Worm (Caenorhabditis elegans) whole organism, L4 larva: ENCODE data around the gene ric-4.

ENCODE experiments used
- F44E2.7 ChIP-seq: fragments of 200-800 bp; sonication (Bioruptor generic); IDR thresholded peaks from 2 replicates; pipeline ENCODE4 v2.1.2; 2022; ENCODE audit warnings: missing genetic modification characterization, missing compliant biosample characterization
- T20F7.1 ChIP-seq: fragments of 200-800 bp; sonication (Bioruptor generic); optimal IDR thresholded peaks from 2 replicates; lab custom pipeline; 2018; ENCODE audit warnings: mild to moderate bottlenecking, missing genetic modification characterization, missing compliant biosample characterization
- T26A8.4 ChIP-seq: fragments of 200-800 bp; sonication (Bioruptor generic); IDR thresholded peaks from 2 replicates; pipeline ENCODE4 v1.3.6; 2022; ENCODE audit warnings: missing genetic modification characterization, missing compliant biosample characterization
- Y5F2A.4 ChIP-seq: fragments of 200-800 bp; sonication (Bioruptor generic); optimal IDR thresholded peaks from 2 replicates; lab custom pipeline; 2018; ENCODE audit warnings: mild to moderate bottlenecking, missing genetic modification characterization, missing compliant biosample characterization
- aly-2 ChIP-seq: sonication (generic microtip); optimal IDR thresholded peaks from 2 replicates; lab custom pipeline; 2018; ENCODE audit warnings: missing biosample characterization, missing genetic modification characterization
- ama-1 ChIP-seq: fragments of 150-350 bp; optimal IDR thresholded peaks from 2 replicates; lab custom pipeline; 2014; ENCODE audit warnings: inconsistent platforms, mixed read lengths
- ceh-44 ChIP-seq: fragments of 200-800 bp; sonication (Bioruptor generic); IDR thresholded peaks from 2 replicates; pipeline ENCODE4 v1.3.6; 2022; ENCODE audit warnings: missing genetic modification reagents, missing genetic modification characterization, missing compliant biosample characterization
- daf-16 ChIP-seq, 3 experiments: sonication (generic microtip); optimal IDR thresholded peaks; 2 replicates each; lab custom pipeline; 2016 to 2017; ENCODE audit warnings: missing genetic modification characterization in 3 of 3, missing genetic modification reagents in 3 of 3, mild to moderate bottlenecking in 2 of 3, missing compliant biosample characterization in 2 of 3, missing biosample characterization in 1 of 3, moderate library complexity in 1 of 3
- egl-27 ChIP-seq: sonication (generic microtip); optimal IDR thresholded peaks from 3 replicates; lab custom pipeline; 2017; ENCODE audit warnings: missing biosample characterization, missing genetic modification reagents, missing genetic modification characterization
- fkh-10 ChIP-seq: fragments of 150-350 bp; optimal IDR thresholded peaks from 2 replicates; lab custom pipeline; 2014; ENCODE audit warnings: missing biosample characterization, missing genetic modification reagents, missing genetic modification characterization
- gei-8 ChIP-seq: fragments of 200-800 bp; sonication (Bioruptor generic); optimal IDR thresholded peaks from 2 replicates; lab custom pipeline; 2018; ENCODE audit warnings: mild to moderate bottlenecking, missing genetic modification characterization, missing compliant biosample characterization
- hmg-1.1 ChIP-seq: fragments of 200-800 bp; sonication (Bioruptor generic); IDR thresholded peaks from 2 replicates; pipeline ENCODE4 v1.3.6; 2022; ENCODE audit warnings: missing genetic modification reagents, missing genetic modification characterization, missing compliant biosample characterization
- jun-1 ChIP-seq: fragments of 150-350 bp; optimal IDR thresholded peaks from 2 replicates; lab custom pipeline; 2014; ENCODE audit warnings: missing biosample characterization, missing genetic modification reagents, missing genetic modification characterization
- lin-1 ChIP-seq: fragments of 200-800 bp; sonication (Bioruptor generic); IDR thresholded peaks from 2 replicates; pipeline ENCODE4 v1.3.6; 2022; ENCODE audit warnings: missing genetic modification reagents, missing genetic modification characterization, missing compliant biosample characterization
- lin-15B ChIP-seq: fragments of 150-350 bp; sonication (generic microtip); optimal IDR thresholded peaks from 3 replicates; lab custom pipeline; 2014; ENCODE audit warnings: missing biosample characterization, missing genetic modification characterization
- lir-3 ChIP-seq: sonication (generic microtip); optimal IDR thresholded peaks from 2 replicates; lab custom pipeline; 2016; ENCODE audit warnings: mild to moderate bottlenecking, missing genetic modification characterization, missing compliant biosample characterization
- madf-9 ChIP-seq: fragments of 200-800 bp; sonication (Bioruptor generic); conservative IDR thresholded peaks from 2 replicates; pipeline ENCODE4 v1.3.6; 2022; ENCODE audit warnings: missing genetic modification reagents, missing genetic modification characterization, missing compliant biosample characterization
- mep-1 ChIP-seq: fragments of 150-350 bp; sonication (generic microtip); optimal IDR thresholded peaks from 3 replicates; lab custom pipeline; 2014; ENCODE audit warnings: missing biosample characterization, missing genetic modification characterization
- mxl-2 ChIP-seq: fragments of 200-800 bp; sonication (Bioruptor generic); conservative IDR thresholded peaks from 2 replicates; pipeline ENCODE4 v1.3.6; 2022; ENCODE audit warnings: missing genetic modification reagents, missing genetic modification characterization, missing compliant biosample characterization
- mxl-3 ChIP-seq: fragments of 200-800 bp; sonication (Bioruptor generic); optimal IDR thresholded peaks from 2 replicates; lab custom pipeline; 2018; ENCODE audit warnings: mild to moderate bottlenecking, missing genetic modification characterization, missing compliant biosample characterization
- nhr-11 ChIP-seq: fragments of 150-350 bp; optimal IDR thresholded peaks from 2 replicates; lab custom pipeline; 2014; ENCODE audit warnings: missing biosample characterization, missing genetic modification characterization
- nhr-111 ChIP-seq: fragments of 200-800 bp; sonication (Bioruptor generic); optimal IDR thresholded peaks from 2 replicates; lab custom pipeline; 2018; ENCODE audit warnings: mild to moderate bottlenecking, missing genetic modification characterization, missing compliant biosample characterization
- nhr-25 ChIP-seq: sonication (generic microtip); optimal IDR thresholded peaks from 2 replicates; lab custom pipeline; 2017; ENCODE audit warnings: missing genetic modification characterization, mild to moderate bottlenecking, missing compliant biosample characterization, antibody characterized with exemption, moderate library complexity, borderline replicate concordance; ENCODE audit not compliant: insufficient read depth
- nhr-28 ChIP-seq: fragments of 150-350 bp; optimal IDR thresholded peaks from 2 replicates; lab custom pipeline; 2014; ENCODE audit warnings: missing biosample characterization, missing genetic modification characterization
- nhr-42 ChIP-seq: fragments of 200-800 bp; sonication (Bioruptor generic); IDR thresholded peaks from 2 replicates; pipeline ENCODE4 v1.3.6; 2022; ENCODE audit warnings: missing genetic modification characterization, missing compliant biosample characterization
- nhr-6 ChIP-seq: fragments of 150-350 bp; optimal IDR thresholded peaks from 2 replicates; lab custom pipeline; 2014; ENCODE audit warnings: missing biosample characterization, missing genetic modification characterization
- pqm-1 ChIP-seq: sonication (generic microtip); optimal IDR thresholded peaks from 2 replicates; lab custom pipeline; 2017; ENCODE audit warnings: missing biosample characterization, missing genetic modification characterization
- sdz-12 ChIP-seq: fragments of 200-800 bp; sonication (Bioruptor generic); optimal IDR thresholded peaks from 2 replicates; lab custom pipeline; 2018; ENCODE audit warnings: mild to moderate bottlenecking, missing genetic modification characterization, missing compliant biosample characterization
- tag-97 ChIP-seq: fragments of 200-800 bp; sonication (Bioruptor generic); IDR thresholded peaks from 2 replicates; pipeline ENCODE4 v1.3.6; 2022; ENCODE audit warnings: missing genetic modification characterization, missing compliant biosample characterization
- unc-39 ChIP-seq: sonication (generic microtip); optimal IDR thresholded peaks from 2 replicates; lab custom pipeline; 2017; ENCODE audit warnings: missing biosample characterization, missing genetic modification characterization
- zag-1 ChIP-seq: fragments of 150-350 bp; optimal IDR thresholded peaks from 2 replicates; lab custom pipeline; 2014; ENCODE audit warnings: missing biosample characterization, missing genetic modification characterization
- ztf-7 ChIP-seq: fragments of 150-350 bp; optimal IDR thresholded peaks from 2 replicates; lab custom pipeline; 2014; ENCODE audit warnings: missing biosample characterization, missing genetic modification characterization

Gene ric-4

ce11 chrV:10225610-10226009 is 44.5 kb downstream of the ric-4 start, which contains the start of gene daf-36:
Gene daf-36 (minus strand): TSS chrV:10225710.
- TF ChIP-seq sdz-12 (no peak), nhr-28 (tag; lab: Kevin White, UChicago) (peak; percentile 39)

DNA sequence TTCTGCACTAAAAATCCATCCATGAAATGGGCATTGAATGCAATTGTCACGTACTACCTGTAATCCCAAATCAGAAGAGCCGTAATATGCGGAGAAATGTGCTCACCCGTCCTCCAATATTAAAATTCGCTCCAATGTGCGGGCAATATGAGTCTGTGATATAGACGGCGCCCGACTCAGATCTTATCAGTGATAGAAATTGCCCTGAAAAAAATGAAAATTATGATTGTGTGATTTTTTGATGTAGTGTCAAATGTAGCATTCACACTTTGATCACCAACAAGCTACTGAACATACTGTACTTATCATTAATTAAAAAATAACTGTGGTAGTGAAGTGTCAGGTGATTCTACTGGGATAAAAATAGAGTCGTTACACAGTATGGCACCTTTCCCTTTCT is 45.5 kb downstream of the ric-4 start:
- TF ChIP-seq pqm-1 = peak; percentile 73
- no peak for TF ChIP-seq hmg-1.1 (GFP tag; lab: Robert Waterston, UW)
- TF ChIP-seq jun-1 (tag; lab: Kevin White, UChicago) = no peak
- peak; percentile 76 for TF ChIP-seq nhr-28 (tag; lab: Kevin White, UChicago)

ce11 chrV:10222007-10222406 is 48.1 kb downstream of the ric-4 start, which contains the start of gene C12D8.20:
Gene C12D8.20 (plus strand): TSS chrV:10222307.
- no peak for TF ChIP-seq sdz-12
- no peak for TF ChIP-seq F44E2.7 (GFP tag; lab: Robert Waterston, UW)
- TF ChIP-seq nhr-42 (GFP tag; lab: Robert Waterston, UW) = no peak
- TF ChIP-seq unc-39 (tag; lab: Kevin White, UChicago) = no peak
- TF ChIP-seq mep-1 (tag; lab: Kevin White, UChicago) = no peak

ce11 chrV:10221317-10221716 is 48.8 kb downstream of the ric-4 start, which contains the start of the genes fipr-5 and fipr-9:
Gene fipr-5 (minus strand): TSS chrV:10221417.
Gene fipr-9 (plus strand): TSS chrV:10221662.
- TF ChIP-seq lin-1 (GFP tag; lab: Robert Waterston, UW) (no peak), aly-2 (tag; lab: Kevin White, UChicago) (no peak), ama-1 (lab: Kevin White, UChicago) (no peak), mxl-2 (GFP tag; lab: Robert Waterston, UW) (no peak), madf-9 (GFP tag; lab: Robert Waterston, UW) (no peak), T20F7.1 (GFP tag; lab: Kevin White, UChicago) (no peak), nhr-111 (GFP tag; lab: Kevin White, UChicago) (no peak), hmg-1.1 (GFP tag; lab: Robert Waterston, UW) (no peak), gei-8 (GFP tag; lab: Kevin White, UChicago) (no peak), egl-27 (tag; lab: Kevin White, UChicago) (no peak)

DNA sequence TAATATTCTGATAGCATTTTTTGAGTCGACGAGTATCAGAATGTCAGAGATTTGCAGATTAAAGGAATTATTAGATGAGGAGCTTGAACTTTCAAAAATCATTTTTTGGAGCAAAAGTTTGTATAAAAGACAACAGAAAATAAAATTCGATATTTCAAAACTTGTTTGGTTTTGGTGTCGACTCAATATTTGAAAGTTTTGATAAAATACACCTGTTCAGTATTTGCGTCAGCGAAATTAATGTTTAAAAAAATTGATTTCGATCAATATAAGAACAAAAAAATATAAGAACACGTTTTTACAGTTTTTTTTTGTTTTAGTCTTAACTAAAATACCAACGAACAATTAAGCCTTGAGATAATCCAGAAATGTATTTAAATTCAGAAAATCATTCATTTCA is 49.5 kb downstream of the ric-4 start, which contains the start of gene C12D8.13:
C12D8.13 (minus strand) TSS at position 101 of the 400 bp plus-strand sequence.
- no peak for TF ChIP-seq T26A8.4 (GFP tag; lab: Robert Waterston, UW)
- no peak for TF ChIP-seq gei-8 (GFP tag; lab: Kevin White, UChicago)
- no peak for TF ChIP-seq ceh-44 (GFP tag; lab: Robert Waterston, UW)
- TF ChIP-seq mxl-3 (GFP tag; lab: Kevin White, UChicago) = no peak
- TF ChIP-seq nhr-25 (tag; lab: Kevin White, UChicago) = no peak
- TF ChIP-seq tag-97 (GFP tag; lab: Robert Waterston, UW) = no peak
- no peak for TF ChIP-seq lir-3
- TF ChIP-seq pqm-1 = no peak
- TF ChIP-seq fkh-10 (GFP tag; lab: Kevin White, UChicago) = no peak
- TF ChIP-seq lin-15B (tag; lab: Kevin White, UChicago) = no peak
- no peak for TF ChIP-seq nhr-11

DNA sequence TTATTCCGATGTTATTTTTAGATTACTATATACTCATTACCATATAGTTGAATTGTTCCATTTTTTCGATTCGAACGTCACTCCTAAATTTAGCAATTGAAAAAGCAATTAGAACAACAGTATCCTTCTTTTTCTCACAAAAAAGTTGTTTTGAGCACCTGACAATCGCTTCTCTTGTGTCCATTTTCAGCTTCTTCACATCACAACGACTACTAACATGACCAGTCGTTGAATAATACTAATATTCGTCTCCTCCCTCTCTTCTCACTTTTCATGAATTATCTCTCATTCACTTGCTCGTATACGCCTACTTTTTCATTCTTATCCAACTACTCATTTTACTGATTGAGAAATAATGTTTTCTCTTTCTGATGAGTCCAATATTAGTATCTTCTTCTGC is 53.4 kb downstream of the ric-4 start, which contains the start of gene ZK856.14:
ZK856.14 (plus strand) TSS at position 301 of the 400 bp plus-strand sequence.
- TF ChIP-seq Y5F2A.4 (GFP tag; lab: Kevin White, UChicago) = no peak
- TF ChIP-seq nhr-6 (tag; lab: Kevin White, UChicago) = no peak
- TF ChIP-seq ztf-7 = no peak
- no peak for TF ChIP-seq daf-16 (GFP tag; optimal IDR thresholded peaks at IDR 0.05; lab: Kevin White, UChicago)
- TF ChIP-seq daf-16 (tag; optimal IDR thresholded peaks at IDR 0.05; lab: Kevin White, UChicago) = no peak
- no peak for TF ChIP-seq zag-1
- no peak for TF ChIP-seq ama-1 (lab: Kevin White, UChicago)
